Fruit fly (Drosophila melanogaster): ENCODE results near the gene CG4360.

CG4360 gene

dm6 chr3R:20308972-20309660 is 18.7 kb downstream of the CG4360 start, which contains the start of gene Orp8 (continued):
- TF ChIP-seq fd3F (GFP tag; optimal IDR thresholded peaks at IDR 0.05) (no peak), CG9215 (GFP tag; IDR thresholded peaks at IDR 0.05) (no peak), knrl (GFP tag; IDR thresholded peaks at IDR 0.05; ENCODE audit: partially characterized antibody) (no peak), esg (GFP tag; conservative IDR thresholded peaks at IDR 0.05) (no peak), Blimp-1 (GFP tag; optimal IDR thresholded peaks at IDR 0.05) (peak; percentile 97), nau (GFP tag; optimal IDR thresholded peaks at IDR 0.05) (no peak), CkIIα-i1 (GFP tag; IDR thresholded peaks at IDR 0.05) (no peak), CG10274 (GFP tag; optimal IDR thresholded peaks at IDR 0.05) (no peak), crc (GFP tag; optimal IDR thresholded peaks at IDR 0.05) (peak; percentile 9), CG3838 (GFP tag; optimal IDR thresholded peaks at IDR 0.05) (no peak), org-1 (GFP tag; optimal IDR thresholded peaks at IDR 0.05) (no peak), CG15696 (tag; optimal IDR thresholded peaks at IDR 0.05) (no peak), dati (GFP tag; IDR thresholded peaks at IDR 0.05) (no peak), CG9932 (GFP tag; IDR thresholded peaks at IDR 0.05) (no peak), CG34376 (GFP tag; optimal IDR thresholded peaks at IDR 0.05) (peak; percentile 73), PHDP (tag; optimal IDR thresholded peaks at IDR 0.05) (peak; percentile 54), Adf1 (GFP tag; IDR thresholded peaks at IDR 0.05) (peak; percentile 84), sens (GFP tag) (peak; percentile 70), CG10366 (GFP tag; IDR thresholded peaks at IDR 0.05) (no peak), ash1 (GFP tag; optimal IDR thresholded peaks at IDR 0.05) (no peak), en (GFP tag; optimal IDR thresholded peaks at IDR 0.05) (no peak), toy (GFP tag; IDR thresholded peaks at IDR 0.05) (no peak), CG6765 (GFP tag; optimal IDR thresholded peaks at IDR 0.05) (peak; percentile 65), CG15479 (GFP tag; optimal IDR thresholded peaks at IDR 0.05) (no peak), CTCF (GFP tag; optimal IDR thresholded peaks at IDR 0.05) (no peak), CG18011 (GFP tag; optimal IDR thresholded peaks at IDR 0.05) (no peak), slp2 (GFP tag; optimal IDR thresholded peaks at IDR 0.05) (no peak), pfk (GFP tag; optimal IDR thresholded peaks at IDR 0.05) (peak; percentile 89), caup (GFP tag; optimal IDR thresholded peaks at IDR 0.05; ENCODE audit: severe bottlenecking) (peak; percentile 65), CG1529 (GFP tag; optimal IDR thresholded peaks at IDR 0.05) (no peak), jumu (GFP tag; optimal IDR thresholded peaks at IDR 0.05) (no peak), Med (GFP tag) (peak; percentile 75), trem (tag; optimal IDR thresholded peaks at IDR 0.05) (peak; percentile 29), E2f2 (GFP tag; IDR thresholded peaks at IDR 0.05) (peak; percentile 87), CG6254 (GFP tag; optimal IDR thresholded peaks at IDR 0.05) (no peak), sens-2 (GFP tag; IDR thresholded peaks at IDR 0.05) (no peak), Mrtf (GFP tag; IDR thresholded peaks at IDR 0.05) (no peak), klu (GFP tag; IDR thresholded peaks at IDR 0.05) (no peak), CG3281 (GFP tag; optimal IDR thresholded peaks at IDR 0.05) (no peak), CG3847 (GFP tag; IDR thresholded peaks at IDR 0.05) (no peak), fu2 (GFP tag; optimal IDR thresholded peaks at IDR 0.05) (no peak), abd-A (tag; optimal IDR thresholded peaks at IDR 0.05) (no peak), CG8388 (GFP tag; optimal IDR thresholded peaks at IDR 0.05) (no peak), CG7271 (tag; optimal IDR thresholded peaks at IDR 0.05) (no peak), eyg (GFP tag; optimal IDR thresholded peaks at IDR 0.05) (no peak), zfh1 (GFP tag; IDR thresholded peaks at IDR 0.05) (0 out of 3 replicates have a peak, but pooled peaks have one; percentile 10), gcm (GFP tag; optimal IDR thresholded peaks at IDR 0.05) (peak; percentile 66), CG3065 (GFP tag; optimal IDR thresholded peaks at IDR 0.05) (no peak), pros (GFP tag; optimal IDR thresholded peaks at IDR 0.05) (no peak), CG7963 (GFP tag; IDR thresholded peaks at IDR 0.05; ENCODE audit: partially characterized antibody) (0 out of 3 replicates have a peak, but pooled peaks have one; percentile 30), CG4282 (GFP tag; optimal IDR thresholded peaks at IDR 0.05) (no peak)

All from whole organism, embryonic.